Fruit fly (Drosophila melanogaster) whole organism, embryonic: Measurements from ENCODE around the gene CG2617.
A peak's percentile ranks its signal among the peaks of the same experiment; 100 is the strongest.

ENCODE experiments used
- Ada2b ChIP-seq: fragments of 200-800 bp; sonication (Bioruptor generic); IDR thresholded peaks from 2 replicates; pipeline ENCODE4 v1.3.6; 2022; ENCODE audit warnings: missing biosample characterization, missing genetic modification characterization
- Bdp1 ChIP-seq: fragments of 200-800 bp; sonication (Bioruptor generic); optimal IDR thresholded peaks from 3 replicates; lab custom pipeline; 2016; ENCODE audit warnings: missing biosample characterization, missing genetic modification characterization
- Blimp-1 ChIP-seq: fragments of 200-800 bp; sonication (Bioruptor generic); optimal IDR thresholded peaks from 3 replicates; lab custom pipeline; 2018; ENCODE audit warnings: missing biosample characterization, missing genetic modification characterization, mild to moderate bottlenecking, moderate library complexity, missing genetic modification reagents
- CG1024 ChIP-seq: fragments of 200-800 bp; sonication (Bioruptor generic); IDR thresholded peaks from 2 replicates; pipeline ENCODE4 v1.3.6; 2022; ENCODE audit warnings: missing biosample characterization, missing genetic modification characterization
- CG10565 ChIP-seq: fragments of 200-800 bp; sonication (Bioruptor generic); optimal IDR thresholded peaks from 3 replicates; lab custom pipeline; 2016; ENCODE audit warnings: missing biosample characterization, mild to moderate bottlenecking, missing genetic modification characterization
- CG10979 ChIP-seq: fragments of 200-800 bp; sonication (Bioruptor generic); optimal IDR thresholded peaks from 2 replicates; lab custom pipeline; 2018; ENCODE audit warnings: missing biosample characterization, mild to moderate bottlenecking, missing genetic modification characterization, moderate library complexity
- CG11093 ChIP-seq: fragments of 200-800 bp; sonication (Bioruptor generic); IDR thresholded peaks from 3 replicates; pipeline ENCODE4 v1.3.6; 2022; ENCODE audit warnings: missing biosample characterization, missing genetic modification characterization
- CG13123 ChIP-seq: fragments of 200-800 bp; sonication (Bioruptor generic); optimal IDR thresholded peaks from 2 replicates; lab custom pipeline; 2016; ENCODE audit warnings: missing biosample characterization, missing genetic modification characterization
- CG13287 ChIP-seq: fragments of 200-800 bp; sonication (Bioruptor generic); IDR thresholded peaks from 2 replicates; pipeline ENCODE4 v1.3.6; 2022; ENCODE audit warnings: missing biosample characterization, missing genetic modification characterization; ENCODE audit not compliant: partially characterized antibody
- CG13775 ChIP-seq: fragments of 200-800 bp; sonication (Bioruptor generic); optimal IDR thresholded peaks from 3 replicates; lab custom pipeline; 2017; ENCODE audit warnings: missing biosample characterization, mild to moderate bottlenecking, missing genetic modification characterization
- CG1529 ChIP-seq: fragments of 200-800 bp; sonication (Bioruptor generic); optimal IDR thresholded peaks from 3 replicates; lab custom pipeline; 2018; ENCODE audit warnings: missing biosample characterization, missing genetic modification characterization
- CG15601 ChIP-seq: fragments of 200-800 bp; sonication (Bioruptor generic); optimal IDR thresholded peaks from 3 replicates; lab custom pipeline; 2019; ENCODE audit warnings: missing biosample characterization, mild to moderate bottlenecking, missing genetic modification characterization, moderate library complexity
- CG18262 ChIP-seq: fragments of 200-800 bp; optimal IDR thresholded peaks from 3 replicates; lab custom pipeline; 2019; ENCODE audit warnings: missing biosample characterization, mild to moderate bottlenecking, missing genetic modification characterization, moderate library complexity
- CG1832 ChIP-seq: fragments of 200-800 bp; sonication (Bioruptor generic); optimal IDR thresholded peaks from 2 replicates; lab custom pipeline; 2017; ENCODE audit warnings: missing biosample characterization, mild to moderate bottlenecking, missing genetic modification characterization, inconsistent platforms
- CG2199 ChIP-seq: fragments of 200-800 bp; sonication (Bioruptor generic); IDR thresholded peaks from 3 replicates; pipeline ENCODE4 v1.3.6; 2022; ENCODE audit warnings: missing biosample characterization, missing genetic modification characterization
- CG2712 ChIP-seq: fragments of 200-800 bp; optimal IDR thresholded peaks from 3 replicates; lab custom pipeline; 2019; ENCODE audit warnings: missing biosample characterization, mild to moderate bottlenecking, missing genetic modification characterization, moderate library complexity
- CG4282 ChIP-seq: fragments of 200-800 bp; sonication (Bioruptor generic); optimal IDR thresholded peaks from 2 replicates; lab custom pipeline; 2016; ENCODE audit warnings: missing biosample characterization, missing genetic modification characterization
- CG7357 ChIP-seq: fragments of 200-800 bp; sonication (Bioruptor generic); IDR thresholded peaks from 3 replicates; pipeline ENCODE4 v1.3.6; 2022; ENCODE audit warnings: missing biosample characterization, missing genetic modification characterization
- CG8765 ChIP-seq: fragments of 200-800 bp; sonication (Bioruptor generic); IDR thresholded peaks from 2 replicates; pipeline ENCODE4 v1.3.6; 2022; ENCODE audit warnings: missing biosample characterization, missing genetic modification characterization
- CTCF ChIP-seq: fragments of 200-800 bp; sonication (Bioruptor generic); optimal IDR thresholded peaks from 2 replicates; lab custom pipeline; 2017; ENCODE audit warnings: missing biosample characterization, mild to moderate bottlenecking, missing genetic modification characterization, moderate library complexity
- E2f2 ChIP-seq: fragments of 200-800 bp; sonication (Bioruptor generic); IDR thresholded peaks from 2 replicates; pipeline ENCODE4 v1.3.6; 2022; ENCODE audit warnings: missing biosample characterization, missing genetic modification characterization
- Fer2 ChIP-seq: fragments of 200-800 bp; sonication (Bioruptor generic); optimal IDR thresholded peaks from 2 replicates; lab custom pipeline; 2018; ENCODE audit warnings: missing biosample characterization, mild to moderate bottlenecking, missing genetic modification characterization, moderate library complexity
- Gsc ChIP-seq: fragments of 200-800 bp; sonication (Bioruptor generic); IDR thresholded peaks from 2 replicates; pipeline ENCODE4 v1.3.6; 2022; ENCODE audit warnings: missing biosample characterization, missing genetic modification characterization
- HLH3B ChIP-seq: fragments of 200-800 bp; sonication (Bioruptor generic); IDR thresholded peaks from 2 replicates; pipeline ENCODE4 v1.3.6; 2022; ENCODE audit warnings: missing biosample characterization, missing genetic modification characterization
- HmgD ChIP-seq: fragments of 200-800 bp; sonication (Bioruptor generic); optimal IDR thresholded peaks from 3 replicates; lab custom pipeline; 2016; ENCODE audit warnings: missing biosample characterization, missing genetic modification characterization
- Jarid2 ChIP-seq: fragments of 200-800 bp; sonication (Bioruptor generic); optimal IDR thresholded peaks from 3 replicates; lab custom pipeline; 2017; ENCODE audit warnings: mild to moderate bottlenecking, missing biosample characterization, missing genetic modification reagents, missing genetic modification characterization
- NC2β ChIP-seq: fragments of 200-800 bp; sonication (Bioruptor generic); optimal IDR thresholded peaks from 2 replicates; lab custom pipeline; 2016; ENCODE audit warnings: missing biosample characterization, missing genetic modification characterization
- NFAT ChIP-seq: fragments of 200-800 bp; sonication (Bioruptor generic); IDR thresholded peaks from 2 replicates; pipeline ENCODE4 v1.3.6; 2022; ENCODE audit warnings: missing biosample characterization, missing genetic modification characterization
- Nf-YB ChIP-seq: fragments of 200-800 bp; sonication (Bioruptor generic); optimal IDR thresholded peaks from 3 replicates; lab custom pipeline; 2019; ENCODE audit warnings: missing biosample characterization, mild to moderate bottlenecking, missing genetic modification characterization, moderate library complexity
- ac ChIP-seq: fragments of 200-800 bp; sonication (Bioruptor generic); optimal IDR thresholded peaks from 3 replicates; lab custom pipeline; 2017; ENCODE audit warnings: missing biosample characterization, mild to moderate bottlenecking, missing genetic modification characterization
- bbx ChIP-seq: fragments of 200-800 bp; sonication (Bioruptor generic); IDR thresholded peaks from 2 replicates; pipeline ENCODE4 v1.3.6; 2022; ENCODE audit warnings: missing biosample characterization, missing genetic modification characterization; ENCODE audit not compliant: partially characterized antibody
- bcd ChIP-seq: fragments of 200-800 bp; sonication (Bioruptor generic); optimal IDR thresholded peaks from 2 replicates; lab custom pipeline; 2017; ENCODE audit warnings: missing biosample characterization, mild to moderate bottlenecking, missing genetic modification characterization
- cato ChIP-seq: fragments of 200-800 bp; sonication (Bioruptor generic); optimal IDR thresholded peaks from 2 replicates; lab custom pipeline; 2016; ENCODE audit warnings: missing biosample characterization, missing genetic modification characterization, borderline replicate concordance
- chinmo ChIP-seq: fragments of 200-800 bp; sonication (Bioruptor generic); IDR thresholded peaks from 4 replicates; pipeline ENCODE4 v1.3.6; 2022; ENCODE audit warnings: missing biosample characterization, missing genetic modification characterization; ENCODE audit not compliant: partially characterized antibody
- chn ChIP-seq: fragments of 200-800 bp; sonication (Bioruptor generic); optimal IDR thresholded peaks from 2 replicates; lab custom pipeline; 2016; ENCODE audit warnings: missing biosample characterization, missing genetic modification characterization
- dm ChIP-seq: fragments of 200-800 bp; sonication (Bioruptor generic); optimal IDR thresholded peaks from 3 replicates; lab custom pipeline; 2016; ENCODE audit warnings: missing biosample characterization, missing genetic modification characterization
- esg ChIP-seq: fragments of 200-800 bp; sonication (Bioruptor generic); conservative IDR thresholded peaks from 2 replicates; pipeline ENCODE4 v1.3.6; 2022; ENCODE audit warnings: missing biosample characterization, missing genetic modification characterization
- gcm ChIP-seq: fragments of 200-800 bp; sonication (Bioruptor generic); optimal IDR thresholded peaks from 2 replicates; lab custom pipeline; 2019; ENCODE audit warnings: missing biosample characterization, mild to moderate bottlenecking, missing genetic modification characterization, moderate library complexity
- hth ChIP-seq: fragments of >200 bp; optimal IDR thresholded peaks from 2 replicates; lab custom pipeline; 2017; ENCODE audit warnings: inconsistent platforms
- mam ChIP-seq: fragments of 200-800 bp; sonication (Bioruptor generic); optimal IDR thresholded peaks from 3 replicates; lab custom pipeline; 2016; ENCODE audit warnings: missing biosample characterization, missing genetic modification characterization
- org-1 ChIP-seq: fragments of 200-800 bp; sonication (Bioruptor generic); optimal IDR thresholded peaks from 2 replicates; lab custom pipeline; 2017; ENCODE audit warnings: missing biosample characterization, missing genetic modification characterization
- sc ChIP-seq, 3 experiments: fragments of >200 bp in 2 of 3; fragments of 200-800 bp in 1 of 3; sonication (Bioruptor generic) in 1 of 3; optimal IDR thresholded peaks; 2 replicates in 2 of 3; 3 replicates in 1 of 3; lab custom pipeline; 2017; ENCODE audit warnings: mild to moderate bottlenecking in 1 of 3, missing biosample characterization in 1 of 3, missing genetic modification characterization in 1 of 3, missing genetic modification reagents in 1 of 3
- sens ChIP-seq: fragments of 200-800 bp; sonication (Bioruptor generic); peaks from one replicate; lab custom pipeline; 2016; ENCODE audit warnings: missing biosample characterization, missing genetic modification characterization
- tx ChIP-seq: fragments of 200-800 bp; sonication (Bioruptor generic); optimal IDR thresholded peaks from 2 replicates; lab custom pipeline; 2016; ENCODE audit warnings: missing biosample characterization, missing genetic modification characterization
- wor ChIP-seq: fragments of 200-800 bp; sonication (Bioruptor generic); IDR thresholded peaks from 2 replicates; pipeline ENCODE4 v1.3.6; 2022; ENCODE audit warnings: missing biosample characterization, missing genetic modification characterization
- yki ChIP-seq: fragments of >200 bp; optimal IDR thresholded peaks from 3 replicates; lab custom pipeline; 2018

Gene CG2617

dm6 chr2L:20716077-20716476 lies 33.9 kb downstream of the CG2617 start (continued):
- no peak for TF ChIP-seq chn (GFP tag; lab: Kevin White, UChicago)
- TF ChIP-seq bbx = no peak
- no peak for TF ChIP-seq CG2199 (GFP tag; lab: Robert Waterston, UW)
- no peak for TF ChIP-seq yki (lab: Kevin White, UChicago)
- TF ChIP-seq hth (lab: Kevin White, UChicago) = no peak
- TF ChIP-seq sc (optimal IDR thresholded peaks at IDR 0.05; lab: Kevin White, UChicago) = no peak
- TF ChIP-seq sc (GFP tag; optimal IDR thresholded peaks at IDR 0.05; lab: Kevin White, UChicago) = peak; percentile 12
- no peak for TF ChIP-seq CG13775 (GFP tag; lab: Kevin White, UChicago)
- TF ChIP-seq NFAT = no peak
- TF ChIP-seq org-1 (GFP tag; lab: Kevin White, UChicago) = no peak
- TF ChIP-seq gcm (GFP tag; lab: Kevin White, UChicago) = peak; percentile 46
- no peak for TF ChIP-seq Bdp1 (GFP tag; lab: Kevin White, UChicago)
- TF ChIP-seq Blimp-1 (GFP tag; lab: Kevin White, UChicago) = peak; percentile 100
- TF ChIP-seq CG7357 = no peak
- TF ChIP-seq CG1529 = peak; percentile 7
- TF ChIP-seq CG4282 (GFP tag; lab: Kevin White, UChicago) = no peak
- TF ChIP-seq CG8765 (GFP tag; lab: Robert Waterston, UW) = no peak
- no peak for TF ChIP-seq esg (GFP tag; lab: Robert Waterston, UW)
- TF ChIP-seq CG2712 = peak; percentile 47
- no peak for TF ChIP-seq mam (GFP tag; lab: Kevin White, UChicago)
- TF ChIP-seq E2f2 (GFP tag; lab: Robert Waterston, UW) = peak; percentile 20; the same call in 1 of the 2 replicates
- peak; percentile 64 for TF ChIP-seq dm (GFP tag; lab: Kevin White, UChicago)
- TF ChIP-seq cato (GFP tag; lab: Kevin White, UChicago) = no peak
- no peak for TF ChIP-seq HLH3B (GFP tag; lab: Robert Waterston, UW)
- TF ChIP-seq CG13287 (GFP tag; lab: Robert Waterston, UW) = peak; percentile 28; the same call in 1 of the 2 replicates
- TF ChIP-seq Jarid2 (GFP tag; lab: Kevin White, UChicago) = peak; percentile 20
- TF ChIP-seq CG10565 = no peak
- TF ChIP-seq chinmo (GFP tag; lab: Robert Waterston, UW) = peak; percentile 97
- peak; percentile 44 for TF ChIP-seq CG10979 (tag; lab: Kevin White, UChicago)
- TF ChIP-seq CG1024 (GFP tag; lab: Robert Waterston, UW) = no peak
- no peak for TF ChIP-seq Nf-YB (GFP tag; lab: Kevin White, UChicago)
- TF ChIP-seq CG15601 = peak; percentile 52
- no peak for TF ChIP-seq CG11093 (GFP tag; lab: Robert Waterston, UW)
- no peak for TF ChIP-seq Fer2 (tag; lab: Kevin White, UChicago)
- TF ChIP-seq HmgD (GFP tag; lab: Kevin White, UChicago) = no peak
- no peak for TF ChIP-seq bcd (GFP tag; lab: Kevin White, UChicago)
- TF ChIP-seq tx (GFP tag; lab: Kevin White, UChicago) = no peak
- no peak for TF ChIP-seq ac (GFP tag; lab: Kevin White, UChicago)
- peak; percentile 84 for TF ChIP-seq sens (GFP tag; lab: Kevin White, UChicago)
- no peak for TF ChIP-seq CTCF (GFP tag; lab: Kevin White, UChicago)
- TF ChIP-seq CG1832 (GFP tag; lab: Kevin White, UChicago) = no peak
- TF ChIP-seq Ada2b = no peak
- no peak for TF ChIP-seq CG13123 (GFP tag; lab: Kevin White, UChicago)
- TF ChIP-seq CG18262 (tag; lab: Kevin White, UChicago) = peak; percentile 34
- TF ChIP-seq wor (GFP tag; lab: Robert Waterston, UW) = no peak
- no peak for TF ChIP-seq NC2β (GFP tag; lab: Kevin White, UChicago)
- no peak for TF ChIP-seq Gsc
